Fruit fly (Drosophila melanogaster) whole organism, embryonic: ENCODE results near the gene CG10907.

Experiments
- Abd-B ChIP-seq: fragments of 200-800 bp; sonication (Bioruptor generic); optimal IDR thresholded peaks from 2 replicates; lab custom pipeline; 2018; ENCODE audit warnings: missing biosample characterization, mild to moderate bottlenecking, missing genetic modification characterization, moderate library complexity
- Adf1 ChIP-seq: fragments of 200-800 bp; sonication (Bioruptor generic); IDR thresholded peaks from 2 replicates; pipeline ENCODE4 v1.3.6; 2022; ENCODE audit warnings: missing biosample characterization, missing genetic modification characterization
- Antp ChIP-seq: fragments of 200-800 bp; sonication (Bioruptor generic); optimal IDR thresholded peaks from 3 replicates; lab custom pipeline; 2016; ENCODE audit warnings: missing biosample characterization, missing genetic modification characterization
- C15 ChIP-seq: fragments of 200-800 bp; sonication (Bioruptor generic); IDR thresholded peaks from 3 replicates; pipeline ENCODE4 v1.3.6; 2022; ENCODE audit warnings: missing biosample characterization, missing genetic modification characterization
- CG13287 ChIP-seq: fragments of 200-800 bp; sonication (Bioruptor generic); IDR thresholded peaks from 2 replicates; pipeline ENCODE4 v1.3.6; 2022; ENCODE audit warnings: missing biosample characterization, missing genetic modification characterization; ENCODE audit not compliant: partially characterized antibody
- CG14014 ChIP-seq: fragments of 200-800 bp; sonication (Bioruptor generic); IDR thresholded peaks from 2 replicates; pipeline ENCODE4 v1.3.6; 2022; ENCODE audit warnings: missing biosample characterization, missing genetic modification characterization
- CG15011 ChIP-seq: fragments of 200-800 bp; sonication (Bioruptor generic); optimal IDR thresholded peaks from 3 replicates; lab custom pipeline; 2018; ENCODE audit warnings: missing biosample characterization, mild to moderate bottlenecking, missing genetic modification characterization
- CG15514 ChIP-seq: fragments of 200-800 bp; sonication (Bioruptor generic); optimal IDR thresholded peaks from 3 replicates; lab custom pipeline; 2017; ENCODE audit warnings: missing biosample characterization, missing genetic modification characterization, mild to moderate bottlenecking, moderate library complexity, missing genetic modification reagents
- CG17328 ChIP-seq: fragments of 200-800 bp; sonication (Bioruptor generic); IDR thresholded peaks from 2 replicates; pipeline ENCODE4 v1.3.6; 2022; ENCODE audit warnings: missing biosample characterization, missing genetic modification characterization
- CG2712 ChIP-seq: fragments of 200-800 bp; optimal IDR thresholded peaks from 3 replicates; lab custom pipeline; 2019; ENCODE audit warnings: missing biosample characterization, mild to moderate bottlenecking, missing genetic modification characterization, moderate library complexity
- CG32532 ChIP-seq: fragments of 200-800 bp; sonication (Bioruptor generic); IDR thresholded peaks from 2 replicates; pipeline ENCODE4 v1.3.6; 2022; ENCODE audit warnings: missing biosample characterization, missing genetic modification characterization
- CG33557 ChIP-seq: fragments of 200-800 bp; sonication (Bioruptor generic); optimal IDR thresholded peaks from 2 replicates; lab custom pipeline; 2019; ENCODE audit warnings: missing biosample characterization, mild to moderate bottlenecking, missing genetic modification characterization, moderate library complexity
- CG34422 ChIP-seq: fragments of 200-800 bp; sonication (Bioruptor generic); IDR thresholded peaks from 3 replicates; pipeline ENCODE4 v1.3.6; 2022; ENCODE audit warnings: missing biosample characterization, missing genetic modification characterization
- CG3847 ChIP-seq: fragments of 200-800 bp; sonication (Bioruptor generic); IDR thresholded peaks from 2 replicates; pipeline ENCODE4 v1.3.6; 2022; ENCODE audit warnings: missing biosample characterization, missing genetic modification characterization
- CG4730 ChIP-seq: fragments of 200-800 bp; sonication (Bioruptor generic); IDR thresholded peaks from 2 replicates; pipeline ENCODE4 v1.3.6; 2022; ENCODE audit warnings: missing biosample characterization, missing genetic modification characterization
- CG6683 ChIP-seq: fragments of 200-800 bp; sonication (Bioruptor generic); optimal IDR thresholded peaks from 2 replicates; lab custom pipeline; 2017; ENCODE audit warnings: missing biosample characterization, mild to moderate bottlenecking, missing genetic modification characterization, missing genetic modification reagents
- CG6791 ChIP-seq: fragments of 200-800 bp; sonication (Bioruptor generic); IDR thresholded peaks from 3 replicates; pipeline ENCODE4 v1.3.6; 2022; ENCODE audit warnings: missing biosample characterization, missing genetic modification characterization; ENCODE audit not compliant: partially characterized antibody
- CG7987 ChIP-seq: fragments of 200-800 bp; sonication (Bioruptor generic); optimal IDR thresholded peaks from 2 replicates; lab custom pipeline; 2018; ENCODE audit warnings: missing biosample characterization, mild to moderate bottlenecking, missing genetic modification characterization, moderate library complexity
- CG9727 ChIP-seq: fragments of 200-800 bp; sonication (Bioruptor generic); optimal IDR thresholded peaks from 3 replicates; lab custom pipeline; 2017; ENCODE audit warnings: missing biosample characterization, mild to moderate bottlenecking, missing genetic modification characterization
- CG9817 ChIP-seq: fragments of 200-800 bp; sonication (Bioruptor generic); optimal IDR thresholded peaks from 2 replicates; lab custom pipeline; 2018; ENCODE audit warnings: missing biosample characterization, mild to moderate bottlenecking, missing genetic modification characterization, moderate library complexity
- Camta ChIP-seq: fragments of 200-800 bp; sonication (Bioruptor generic); optimal IDR thresholded peaks from 2 replicates; lab custom pipeline; 2016; ENCODE audit warnings: missing biosample characterization, missing genetic modification characterization
- CoRest ChIP-seq: fragments of 200-800 bp; sonication (Bioruptor generic); optimal IDR thresholded peaks from 3 replicates; lab custom pipeline; 2018; ENCODE audit warnings: missing biosample characterization, mild to moderate bottlenecking, missing genetic modification characterization, moderate library complexity
- D19A ChIP-seq: fragments of 200-800 bp; optimal IDR thresholded peaks from 3 replicates; lab custom pipeline; 2019; ENCODE audit warnings: missing biosample characterization, mild to moderate bottlenecking, missing genetic modification characterization, moderate library complexity
- Dfd ChIP-seq, 2 experiments: fragments of >200 bp; optimal IDR thresholded peaks; 2 replicates each; lab custom pipeline; 2017; ENCODE audit warnings: missing biosample characterization in 2 of 2, missing genetic modification characterization in 2 of 2
- Dip3 ChIP-seq: fragments of 200-800 bp; sonication (Bioruptor generic); optimal IDR thresholded peaks from 3 replicates; lab custom pipeline; 2016; ENCODE audit warnings: missing biosample characterization, missing genetic modification characterization
- Ets97D ChIP-seq: fragments of 200-800 bp; sonication (Bioruptor generic); optimal IDR thresholded peaks from 3 replicates; lab custom pipeline; 2016; ENCODE audit warnings: missing biosample characterization, missing genetic modification characterization
- Kr ChIP-seq: fragments of 200-800 bp; sonication (Bioruptor generic); optimal IDR thresholded peaks from 2 replicates; lab custom pipeline; 2017; ENCODE audit warnings: missing biosample characterization, mild to moderate bottlenecking, missing genetic modification characterization
- Med ChIP-seq: fragments of 200-800 bp; sonication (Bioruptor generic); peaks from one replicate; lab custom pipeline; 2016; ENCODE audit warnings: missing biosample characterization, missing genetic modification characterization, mild to moderate bottlenecking, inconsistent platforms, moderate library complexity
- Myb ChIP-seq: fragments of 200-800 bp; sonication (Bioruptor generic); optimal IDR thresholded peaks from 2 replicates; lab custom pipeline; 2016; ENCODE audit warnings: missing biosample characterization, missing genetic modification characterization
- PHDP ChIP-seq: fragments of 200-800 bp; sonication (Bioruptor generic); optimal IDR thresholded peaks from 3 replicates; lab custom pipeline; 2018; ENCODE audit warnings: missing biosample characterization, mild to moderate bottlenecking, missing genetic modification characterization, moderate library complexity
- Stat92E ChIP-seq, 3 experiments: fragments of >200 bp in 2 of 3; fragments of 200-800 bp in 1 of 3; sonication (Bioruptor generic) in 1 of 3; optimal IDR thresholded peaks; 2 replicates each; lab custom pipeline; 2017 to 2019; ENCODE audit warnings: missing biosample characterization in 3 of 3, missing genetic modification characterization in 3 of 3, mild to moderate bottlenecking in 1 of 3, moderate library complexity in 1 of 3
- Taf1 ChIP-seq: fragments of 200-800 bp; sonication (Bioruptor generic); IDR thresholded peaks from 2 replicates; pipeline ENCODE4 v1.3.6; 2022; ENCODE audit warnings: missing biosample characterization, missing genetic modification characterization
- Tbp ChIP-seq: fragments of >200 bp; optimal IDR thresholded peaks from 2 replicates; lab custom pipeline; 2018; ENCODE audit warnings: missing biosample characterization, missing genetic modification characterization
- bbx ChIP-seq: fragments of 200-800 bp; sonication (Bioruptor generic); IDR thresholded peaks from 2 replicates; pipeline ENCODE4 v1.3.6; 2022; ENCODE audit warnings: missing biosample characterization, missing genetic modification characterization; ENCODE audit not compliant: partially characterized antibody
- btn ChIP-seq: fragments of 200-800 bp; sonication (Bioruptor generic); optimal IDR thresholded peaks from 2 replicates; lab custom pipeline; 2016; ENCODE audit warnings: missing biosample characterization, missing genetic modification characterization
- cato ChIP-seq: fragments of 200-800 bp; sonication (Bioruptor generic); optimal IDR thresholded peaks from 2 replicates; lab custom pipeline; 2016; ENCODE audit warnings: missing biosample characterization, missing genetic modification characterization, borderline replicate concordance
- cwo ChIP-seq: fragments of 200-800 bp; sonication (Bioruptor generic); optimal IDR thresholded peaks from 3 replicates; lab custom pipeline; 2017; ENCODE audit warnings: missing biosample characterization, missing genetic modification characterization, mild to moderate bottlenecking, moderate library complexity, missing genetic modification reagents
- dm ChIP-seq: fragments of 200-800 bp; sonication (Bioruptor generic); optimal IDR thresholded peaks from 3 replicates; lab custom pipeline; 2016; ENCODE audit warnings: missing biosample characterization, missing genetic modification characterization
- dysf ChIP-seq: fragments of 200-800 bp; sonication (Bioruptor generic); IDR thresholded peaks from 3 replicates; pipeline ENCODE4 v1.3.6; 2022; ENCODE audit warnings: missing biosample characterization, missing genetic modification characterization
- fru ChIP-seq: fragments of >200 bp; optimal IDR thresholded peaks from 2 replicates; lab custom pipeline; 2017
- hb ChIP-seq: fragments of 200-800 bp; sonication (Bioruptor generic); IDR thresholded peaks from 3 replicates; pipeline ENCODE4 v1.3.6; 2022; ENCODE audit warnings: missing biosample characterization, missing genetic modification characterization; ENCODE audit not compliant: partially characterized antibody
- hbn ChIP-seq: fragments of 200-800 bp; sonication (Bioruptor generic); IDR thresholded peaks from 2 replicates; pipeline ENCODE4 v1.3.6; 2022; ENCODE audit warnings: missing biosample characterization, missing genetic modification characterization; ENCODE audit not compliant: partially characterized antibody
- kay ChIP-seq: fragments of 200-800 bp; sonication (Bioruptor generic); optimal IDR thresholded peaks from 2 replicates; lab custom pipeline; 2016; ENCODE audit warnings: missing biosample characterization, missing genetic modification characterization
- knrl ChIP-seq: fragments of 200-800 bp; sonication (Bioruptor generic); IDR thresholded peaks from 3 replicates; pipeline ENCODE4 v1.3.6; 2022; ENCODE audit warnings: missing biosample characterization, missing genetic modification characterization; ENCODE audit not compliant: partially characterized antibody
- lmd ChIP-seq: fragments of 200-800 bp; sonication (Bioruptor generic); IDR thresholded peaks from 2 replicates; pipeline ENCODE4 v1.3.6; 2022; ENCODE audit warnings: missing biosample characterization, missing genetic modification characterization
- org-1 ChIP-seq: fragments of 200-800 bp; sonication (Bioruptor generic); optimal IDR thresholded peaks from 2 replicates; lab custom pipeline; 2017; ENCODE audit warnings: missing biosample characterization, missing genetic modification characterization
- p53 ChIP-seq: fragments of 200-800 bp; sonication (Bioruptor generic); optimal IDR thresholded peaks from 2 replicates; lab custom pipeline; 2016; ENCODE audit warnings: missing biosample characterization, missing genetic modification characterization
- pnt ChIP-seq: fragments of 200-800 bp; sonication (Bioruptor generic); optimal IDR thresholded peaks from 3 replicates; lab custom pipeline; 2016; ENCODE audit warnings: missing biosample characterization, missing genetic modification characterization
- row ChIP-seq: fragments of 200-800 bp; sonication (Bioruptor generic); IDR thresholded peaks from 3 replicates; pipeline ENCODE4 v1.3.6; 2022; ENCODE audit warnings: missing biosample characterization, missing genetic modification characterization
- seq ChIP-seq: fragments of 200-800 bp; sonication (Bioruptor generic); IDR thresholded peaks from 2 replicates; pipeline ENCODE4 v1.3.6; 2022; ENCODE audit warnings: missing biosample characterization, missing genetic modification characterization
- slbo ChIP-seq: fragments of 200-800 bp; sonication (Bioruptor generic); IDR thresholded peaks from 2 replicates; pipeline ENCODE4 v1.3.6; 2022; ENCODE audit warnings: missing biosample characterization, missing genetic modification characterization

Gene CG10907

dm6 chr3L:11833296-11833717 lies 40.0 kb downstream of the CG10907 start, which contains the start of gene CycA (continued):
- TF ChIP-seq hb (GFP tag; lab: Robert Waterston, UW) (peak; percentile 76), CG9817 (tag; lab: Kevin White, UChicago) (no peak), CG15011 (GFP tag; lab: Kevin White, UChicago) (no peak), knrl (GFP tag; lab: Robert Waterston, UW) (peak; percentile 90), Camta (peak; percentile 6), CG9727 (GFP tag; lab: Kevin White, UChicago) (peak; percentile 4), CG34422 (GFP tag; lab: Robert Waterston, UW) (no peak), D19A (tag; lab: Kevin White, UChicago) (peak; percentile 26), Antp (peak; percentile 19), CG33557 (no peak), pnt (GFP tag; lab: Kevin White, UChicago) (no peak), CG2712 (peak; percentile 41), bbx (GFP tag; lab: Robert Waterston, UW) (peak; percentile 89), org-1 (GFP tag; lab: Kevin White, UChicago) (no peak), CG3847 (GFP tag; lab: Robert Waterston, UW) (peak; percentile 72), C15 (GFP tag; lab: Robert Waterston, UW) (no peak), lmd (GFP tag; lab: Robert Waterston, UW) (no peak), Myb (GFP tag; lab: Kevin White, UChicago) (peak; percentile 85), CG4730 (GFP tag; lab: Robert Waterston, UW) (no peak), dysf (GFP tag; lab: Robert Waterston, UW) (no peak), CoRest (tag; lab: Kevin White, UChicago) (peak; percentile 65), btn (no peak), Ets97D (GFP tag; lab: Kevin White, UChicago) (peak; percentile 83), CG15514 (GFP tag; lab: Kevin White, UChicago) (peak; percentile 66), CG14014 (GFP tag; lab: Robert Waterston, UW) (no peak), seq (GFP tag; lab: Robert Waterston, UW) (no peak), fru (lab: Kevin White, UChicago) (no peak), CG17328 (GFP tag; lab: Robert Waterston, UW) (no peak), Stat92E (GFP tag; optimal IDR thresholded peaks at IDR 0.05; lab: Kevin White, UChicago) (peak in 1 of 3 experiments; percentile 69), dm (GFP tag; lab: Kevin White, UChicago) (peak; percentile 45), p53 (no peak), Dfd (GFP tag; optimal IDR thresholded peaks at IDR 0.05; lab: Kevin White, UChicago) (no peak), Dip3 (GFP tag; lab: Kevin White, UChicago) (no peak), CG13287 (GFP tag; lab: Robert Waterston, UW) (peak; percentile 90), cato (GFP tag; lab: Kevin White, UChicago) (no peak), Kr (GFP tag; lab: Kevin White, UChicago) (no peak), Adf1 (no peak), Tbp (GFP tag; lab: Kevin White, UChicago) (no peak), slbo (GFP tag; lab: Robert Waterston, UW) (no peak), kay (GFP tag; lab: Kevin White, UChicago) (no peak), CG6683 (GFP tag; lab: Kevin White, UChicago) (no peak), cwo (GFP tag; lab: Kevin White, UChicago) (no peak), Abd-B (GFP tag; lab: Kevin White, UChicago) (peak; percentile 41), Taf1 (no peak), CG6791 (GFP tag; lab: Robert Waterston, UW) (peak; percentile 88), CG32532 (GFP tag; lab: Robert Waterston, UW) (no peak), CG7987 (GFP tag; lab: Kevin White, UChicago) (peak; percentile 42), Med (GFP tag; lab: Kevin White, UChicago) (peak; percentile 78), hbn (peak; percentile 78), row (GFP tag; lab: Robert Waterston, UW) (peak; percentile 13; the same call in 1 of the 3 replicates), PHDP (tag; lab: Kevin White, UChicago) (peak; percentile 9)
